Worm (Caenorhabditis elegans) whole organism, mixed stage, embryonic: ENCODE measurements around the gene clec-138.

Experiments
- bed-3 ChIP-seq: fragments of 200-800 bp; sonication (Bioruptor generic); optimal IDR thresholded peaks from 3 replicates; lab custom pipeline; 2018; ENCODE audit warnings: mild to moderate bottlenecking, missing genetic modification characterization, moderate library complexity, missing compliant biosample characterization
- blmp-1 ChIP-seq: fragments of 150-350 bp; optimal IDR thresholded peaks from 2 replicates; lab custom pipeline; 2014; ENCODE audit warnings: missing biosample characterization, missing genetic modification characterization
- cnd-1 ChIP-seq: fragments of 200-800 bp; sonication (Bioruptor generic); optimal IDR thresholded peaks from 2 replicates; lab custom pipeline; 2018; ENCODE audit warnings: mild to moderate bottlenecking, missing genetic modification characterization, missing compliant biosample characterization
- mep-1 ChIP-seq: fragments of 150-350 bp; optimal IDR thresholded peaks from 2 replicates; lab custom pipeline; 2017; ENCODE audit warnings: missing biosample characterization, missing genetic modification reagents, missing genetic modification characterization, inconsistent platforms
- nhr-2 ChIP-seq: fragments of 150-350 bp; optimal IDR thresholded peaks from 2 replicates; lab custom pipeline; 2014; ENCODE audit warnings: missing biosample characterization, missing genetic modification characterization
- nhr-237 ChIP-seq: fragments of 150-350 bp; optimal IDR thresholded peaks from 2 replicates; lab custom pipeline; 2014; ENCODE audit warnings: missing biosample characterization, missing genetic modification characterization
- snpc-4 ChIP-seq: fragments of 150-350 bp; optimal IDR thresholded peaks from 2 replicates; lab custom pipeline; 2014; ENCODE audit warnings: missing biosample characterization, missing genetic modification characterization
- unc-39 ChIP-seq: fragments of 150-350 bp; optimal IDR thresholded peaks from 2 replicates; lab custom pipeline; 2014; ENCODE audit warnings: missing biosample characterization, missing genetic modification characterization
- unc-62 ChIP-seq: fragments of 150-350 bp; optimal IDR thresholded peaks from 2 replicates; lab custom pipeline; 2014; ENCODE audit warnings: missing biosample characterization, missing genetic modification reagents, missing genetic modification characterization
- zip-8 ChIP-seq: fragments of 150-350 bp; optimal IDR thresholded peaks from 2 replicates; lab custom pipeline; 2014; ENCODE audit warnings: missing biosample characterization, missing genetic modification characterization

- TF ChIP-seq cnd-1 (tag; lab: Kevin White, UChicago) (no peak), zip-8 (no peak), nhr-2 (no peak), bed-3 (GFP tag; lab: Kevin White, UChicago) (no peak), unc-62 (GFP tag; lab: Kevin White, UChicago) (no peak), blmp-1 (tag; lab: Kevin White, UChicago) (no peak), unc-39 (tag; lab: Kevin White, UChicago) (no peak), mep-1 (no peak), nhr-237 (tag; lab: Kevin White, UChicago) (no peak), snpc-4 (no peak)
Measured at ce11 chrII:4667572-4667971, 48.0 kb upstream of the clec-138 start, which contains the start of gene fut-5.
